Worm (Caenorhabditis elegans) whole organism, L2 larva: Measurements from ENCODE around the gene B0286.1.

Experiments
- egl-27 ChIP-seq: sonication (generic microtip); optimal IDR thresholded peaks from 3 replicates; lab custom pipeline; 2017; ENCODE audit warnings: missing biosample characterization, missing genetic modification reagents, missing genetic modification characterization
- elt-1 ChIP-seq: fragments of 150-350 bp; optimal IDR thresholded peaks from 2 replicates; lab custom pipeline; 2014; ENCODE audit warnings: missing biosample characterization, missing genetic modification characterization
- lsy-2 ChIP-seq, 2 experiments: fragments of 150-350 bp in 1 of 2; sonication (generic microtip) in 1 of 2; optimal IDR thresholded peaks; 2 replicates each; lab custom pipeline; 2014 to 2017; ENCODE audit warnings: missing biosample characterization in 2 of 2, missing genetic modification characterization in 2 of 2
- unc-62 ChIP-seq: fragments of 150-350 bp; optimal IDR thresholded peaks from 2 replicates; lab custom pipeline; 2014; ENCODE audit warnings: missing biosample characterization, missing genetic modification reagents, missing genetic modification characterization
- zag-1 ChIP-seq: fragments of 150-350 bp; optimal IDR thresholded peaks from 2 replicates; lab custom pipeline; 2014; ENCODE audit warnings: missing biosample characterization, missing genetic modification characterization

ce11 chrII:4383306-4383705 is 5.0 kb downstream of the B0286.1 start, which contains the start of gene fkh-6:
- TF ChIP-seq zag-1 (tag; lab: Kevin White, UChicago) (no peak), elt-1 (tag; lab: Kevin White, UChicago) (no peak), egl-27 (tag; lab: Kevin White, UChicago) (no peak), unc-62 (no peak), lsy-2 (tag; optimal IDR thresholded peaks at IDR 0.05; lab: Kevin White, UChicago) (no peak)
